Fruit fly (Drosophila melanogaster): ENCODE measurements around the gene Klp31E.
A peak's percentile ranks its signal among the peaks of the same experiment; 100 is the strongest.

Gene Klp31E

dm6 chr2L:10395642-10396487, 18.0 kb upstream of the Klp31E start, which contains the start of gene Mdh1 (continued):
- peak in 1 of 2 experiments; percentile 88 for TF ChIP-seq Pdp1 (GFP tag; optimal IDR thresholded peaks at IDR 0.05)
- TF ChIP-seq sens (GFP tag): peak; percentile 75
- TF ChIP-seq fd96Cb (tag; optimal IDR thresholded peaks at IDR 0.05): no peak
- peak; percentile 53 for TF ChIP-seq Sry-δ (GFP tag; optimal IDR thresholded peaks at IDR 0.05)
- no peak for TF ChIP-seq CG14965 (GFP tag; optimal IDR thresholded peaks at IDR 0.05; ENCODE audit: borderline replicate concordance)
- no peak for TF ChIP-seq gt (GFP tag; IDR thresholded peaks at IDR 0.05)
- no peak for TF ChIP-seq CG13296 (GFP tag; optimal IDR thresholded peaks at IDR 0.05)
- TF ChIP-seq rib (GFP tag; IDR thresholded peaks at IDR 0.05): no peak
- TF ChIP-seq Atf3 (GFP tag; optimal IDR thresholded peaks at IDR 0.05): no peak
- TF ChIP-seq Taf1 (GFP tag; IDR thresholded peaks at IDR 0.05): no peak
- no peak for TF ChIP-seq zfh2 (GFP tag; optimal IDR thresholded peaks at IDR 0.05)
- TF ChIP-seq salm (tag; optimal IDR thresholded peaks at IDR 0.05): no peak
- no peak for TF ChIP-seq fd64A (GFP tag; optimal IDR thresholded peaks at IDR 0.05)
- no peak for TF ChIP-seq Jarid2 (GFP tag; optimal IDR thresholded peaks at IDR 0.05)
- TF ChIP-seq trem (tag; optimal IDR thresholded peaks at IDR 0.05): no peak
- no peak for TF ChIP-seq dimm (GFP tag; IDR thresholded peaks at IDR 0.05)
- TF ChIP-seq Trl (optimal IDR thresholded peaks at IDR 0.05): no peak
- TF ChIP-seq Trl (GFP tag; optimal IDR thresholded peaks at IDR 0.05): no peak
- TF ChIP-seq Fer3 (tag; optimal IDR thresholded peaks at IDR 0.05): no peak
- TF ChIP-seq tap (tag; optimal IDR thresholded peaks at IDR 0.05): no peak
- TF ChIP-seq crol (GFP tag; IDR thresholded peaks at IDR 0.05): no peak
- TF ChIP-seq chinmo (GFP tag; IDR thresholded peaks at IDR 0.05; ENCODE audit: partially characterized antibody): 0 out of 4 replicates have a peak, but pooled peaks have one; percentile 13
- TF ChIP-seq insv (GFP tag; optimal IDR thresholded peaks at IDR 0.05): peak in 1 of 2 experiments; percentile 43
- no peak for TF ChIP-seq Atf-2 (GFP tag; optimal IDR thresholded peaks at IDR 0.05)
- TF ChIP-seq Six4 (GFP tag; optimal IDR thresholded peaks at IDR 0.05): no peak
- TF ChIP-seq BtbVII (GFP tag; optimal IDR thresholded peaks at IDR 0.05): no peak
- TF ChIP-seq trh (GFP tag; optimal IDR thresholded peaks at IDR 0.05): no peak
- no peak; the same call in 2 of the 3 replicates for TF ChIP-seq row (GFP tag; IDR thresholded peaks at IDR 0.05)
- TF ChIP-seq CG10959 (GFP tag; IDR thresholded peaks at IDR 0.05): no peak
- TF ChIP-seq odd (GFP tag; optimal IDR thresholded peaks at IDR 0.05): no peak
- TF ChIP-seq CG10147 (GFP tag; optimal IDR thresholded peaks at IDR 0.05): no peak
- no peak for TF ChIP-seq Kr (GFP tag; optimal IDR thresholded peaks at IDR 0.05)
- TF ChIP-seq CG13624 (GFP tag; optimal IDR thresholded peaks at IDR 0.05): no peak
- no peak for TF ChIP-seq CG14441 (GFP tag; IDR thresholded peaks at IDR 0.05)
- no peak for TF ChIP-seq lbe (GFP tag; optimal IDR thresholded peaks at IDR 0.05)
- TF ChIP-seq Hr3 (GFP tag; optimal IDR thresholded peaks at IDR 0.05): no peak
- TF ChIP-seq CG13894 (tag; optimal IDR thresholded peaks at IDR 0.05): no peak
- no peak for TF ChIP-seq bsh (GFP tag; optimal IDR thresholded peaks at IDR 0.05)
- no peak for TF ChIP-seq CG14014 (GFP tag; IDR thresholded peaks at IDR 0.05)
- no peak for TF ChIP-seq psq (GFP tag; optimal IDR thresholded peaks at IDR 0.05)
- TF ChIP-seq eve (GFP tag; optimal IDR thresholded peaks at IDR 0.05): peak in 1 of 2 experiments; percentile 67
- TF ChIP-seq CG3995 (GFP tag; optimal IDR thresholded peaks at IDR 0.05): peak; percentile 99
- TF ChIP-seq run (tag; optimal IDR thresholded peaks at IDR 0.05): no peak
- no peak for TF ChIP-seq CG6765 (GFP tag; optimal IDR thresholded peaks at IDR 0.05)
- TF ChIP-seq cg (GFP tag; optimal IDR thresholded peaks at IDR 0.05): no peak
- TF ChIP-seq lmd (GFP tag; IDR thresholded peaks at IDR 0.05): no peak
- TF ChIP-seq CG3281 (GFP tag; optimal IDR thresholded peaks at IDR 0.05): no peak
- TF ChIP-seq corto (GFP tag; optimal IDR thresholded peaks at IDR 0.05): peak; percentile 34
- no peak for TF ChIP-seq CG6272 (GFP tag; IDR thresholded peaks at IDR 0.05)
- TF ChIP-seq Spps (tag; optimal IDR thresholded peaks at IDR 0.05): no peak

Data from whole organism, embryonic.